Worm (Caenorhabditis elegans) whole organism, L4 larva: ENCODE measurements around the gene T16H12.9.
A peak's percentile ranks its signal among the peaks of the same experiment; 100 is the strongest.

Experiments
- F10B5.3 ChIP-seq: sonication (generic microtip); optimal IDR thresholded peaks from 2 replicates; lab custom pipeline; 2016; ENCODE audit warnings: mild to moderate bottlenecking, missing genetic modification characterization, missing compliant biosample characterization
- F26F4.8 ChIP-seq: fragments of 200-800 bp; sonication (Bioruptor generic); conservative IDR thresholded peaks from 2 replicates; pipeline ENCODE4 v1.3.6; 2022; ENCODE audit warnings: missing genetic modification characterization, missing compliant biosample characterization
- F44E2.7 ChIP-seq: fragments of 200-800 bp; sonication (Bioruptor generic); IDR thresholded peaks from 2 replicates; pipeline ENCODE4 v2.1.2; 2022; ENCODE audit warnings: missing genetic modification characterization, missing compliant biosample characterization
- ZK337.2 ChIP-seq: fragments of 200-800 bp; sonication (Bioruptor generic); IDR thresholded peaks from 2 replicates; pipeline ENCODE4 v1.3.6; 2022; ENCODE audit warnings: missing genetic modification reagents, missing genetic modification characterization, missing compliant biosample characterization
- ama-1 ChIP-seq: fragments of 150-350 bp; optimal IDR thresholded peaks from 2 replicates; lab custom pipeline; 2014; ENCODE audit warnings: inconsistent platforms, mixed read lengths
- arid-1 ChIP-seq: fragments of 200-800 bp; sonication (Bioruptor generic); conservative IDR thresholded peaks from 2 replicates; pipeline ENCODE4 v1.3.6; 2022; ENCODE audit warnings: missing genetic modification reagents, missing genetic modification characterization, missing compliant biosample characterization
- ceh-20 ChIP-seq: fragments of 200-800 bp; sonication (Bioruptor generic); IDR thresholded peaks from 2 replicates; pipeline ENCODE4 v1.3.6; 2022; ENCODE audit warnings: missing genetic modification reagents, missing genetic modification characterization, missing compliant biosample characterization
- ceh-82 ChIP-seq: sonication (generic microtip); optimal IDR thresholded peaks from 2 replicates; lab custom pipeline; 2017; ENCODE audit warnings: missing biosample characterization, missing genetic modification characterization
- daf-12 ChIP-seq: fragments of 150-350 bp; optimal IDR thresholded peaks from 2 replicates; lab custom pipeline; 2014; ENCODE audit warnings: missing biosample characterization, missing genetic modification reagents, missing genetic modification characterization
- daf-16 ChIP-seq, 3 experiments: sonication (generic microtip); optimal IDR thresholded peaks; 2 replicates each; lab custom pipeline; 2016 to 2017; ENCODE audit warnings: missing genetic modification characterization in 3 of 3, missing genetic modification reagents in 3 of 3, mild to moderate bottlenecking in 2 of 3, missing compliant biosample characterization in 2 of 3, missing biosample characterization in 1 of 3, moderate library complexity in 1 of 3
- dve-1 ChIP-seq: sonication (generic microtip); optimal IDR thresholded peaks from 2 replicates; lab custom pipeline; 2017; ENCODE audit warnings: antibody characterized with exemption, mild to moderate bottlenecking, missing genetic modification characterization, missing compliant biosample characterization; ENCODE audit not compliant: insufficient read depth
- egl-43 ChIP-seq: fragments of 200-800 bp; sonication (Bioruptor generic); IDR thresholded peaks from 2 replicates; pipeline ENCODE4 v1.3.6; 2022; ENCODE audit warnings: missing genetic modification reagents, missing genetic modification characterization, missing compliant biosample characterization
- fkh-10 ChIP-seq: fragments of 150-350 bp; optimal IDR thresholded peaks from 2 replicates; lab custom pipeline; 2014; ENCODE audit warnings: missing biosample characterization, missing genetic modification reagents, missing genetic modification characterization
- fos-1 ChIP-seq: fragments of 150-350 bp; optimal IDR thresholded peaks from 2 replicates; lab custom pipeline; 2014; ENCODE audit warnings: missing biosample characterization, missing genetic modification characterization
- gei-8 ChIP-seq: fragments of 200-800 bp; sonication (Bioruptor generic); optimal IDR thresholded peaks from 2 replicates; lab custom pipeline; 2018; ENCODE audit warnings: mild to moderate bottlenecking, missing genetic modification characterization, missing compliant biosample characterization
- hlh-11 ChIP-seq: fragments of 200-800 bp; sonication (Bioruptor generic); optimal IDR thresholded peaks from 2 replicates; lab custom pipeline; 2018; ENCODE audit warnings: mild to moderate bottlenecking, missing genetic modification characterization, missing compliant biosample characterization
- lim-7 ChIP-seq: fragments of 200-800 bp; sonication (Bioruptor generic); IDR thresholded peaks from 2 replicates; pipeline ENCODE4 v1.3.6; 2022; ENCODE audit warnings: missing genetic modification characterization, missing compliant biosample characterization
- lin-29 ChIP-seq: fragments of 200-800 bp; sonication (Bioruptor generic); IDR thresholded peaks from 2 replicates; pipeline ENCODE4 v1.3.6; 2022; ENCODE audit warnings: missing genetic modification reagents, missing genetic modification characterization, missing compliant biosample characterization
- lin-39 ChIP-seq: fragments of 150-350 bp; optimal IDR thresholded peaks from 2 replicates; lab custom pipeline; 2014; ENCODE audit warnings: missing biosample characterization, missing genetic modification reagents, missing genetic modification characterization
- madf-5 ChIP-seq, 2 experiments: fragments of 200-800 bp; sonication (Bioruptor generic); IDR thresholded peaks; 2 replicates each; pipeline ENCODE4 v1.3.6; 2022; ENCODE audit warnings: missing compliant biosample characterization in 2 of 2, missing genetic modification characterization in 2 of 2
- mdt-29 ChIP-seq: fragments of 200-800 bp; sonication (Bioruptor generic); IDR thresholded peaks from 2 replicates; pipeline ENCODE4 v1.3.6; 2022; ENCODE audit warnings: missing genetic modification reagents, missing genetic modification characterization, missing compliant biosample characterization
- mxl-2 ChIP-seq: fragments of 200-800 bp; sonication (Bioruptor generic); conservative IDR thresholded peaks from 2 replicates; pipeline ENCODE4 v1.3.6; 2022; ENCODE audit warnings: missing genetic modification reagents, missing genetic modification characterization, missing compliant biosample characterization
- nhr-10 ChIP-seq: fragments of 150-350 bp; optimal IDR thresholded peaks from 2 replicates; lab custom pipeline; 2014; ENCODE audit warnings: missing biosample characterization, missing genetic modification characterization
- nhr-102 ChIP-seq: sonication (generic microtip); optimal IDR thresholded peaks from 2 replicates; lab custom pipeline; 2016; ENCODE audit warnings: mild to moderate bottlenecking, missing genetic modification characterization, moderate library complexity, missing compliant biosample characterization
- nhr-11 ChIP-seq: fragments of 150-350 bp; optimal IDR thresholded peaks from 2 replicates; lab custom pipeline; 2014; ENCODE audit warnings: missing biosample characterization, missing genetic modification characterization
- nhr-111 ChIP-seq: fragments of 200-800 bp; sonication (Bioruptor generic); optimal IDR thresholded peaks from 2 replicates; lab custom pipeline; 2018; ENCODE audit warnings: mild to moderate bottlenecking, missing genetic modification characterization, missing compliant biosample characterization
- nhr-237 ChIP-seq: sonication (generic microtip); optimal IDR thresholded peaks from 2 replicates; lab custom pipeline; 2017; ENCODE audit warnings: missing biosample characterization, missing genetic modification characterization
- nhr-28 ChIP-seq: fragments of 150-350 bp; optimal IDR thresholded peaks from 2 replicates; lab custom pipeline; 2014; ENCODE audit warnings: missing biosample characterization, missing genetic modification characterization
- nhr-41 ChIP-seq: fragments of 200-800 bp; sonication (Bioruptor generic); IDR thresholded peaks from 2 replicates; pipeline ENCODE4 v1.3.6; 2022; ENCODE audit warnings: missing genetic modification reagents, missing genetic modification characterization, missing compliant biosample characterization
- nhr-6 ChIP-seq: fragments of 150-350 bp; optimal IDR thresholded peaks from 2 replicates; lab custom pipeline; 2014; ENCODE audit warnings: missing biosample characterization, missing genetic modification characterization
- pha-4 ChIP-seq, 2 experiments: fragments of 150-350 bp in 1 of 2; fragments of 200-800 bp in 1 of 2; sonication (Bioruptor generic) in 1 of 2; IDR thresholded peaks in 1 of 2; optimal IDR thresholded peaks in 1 of 2; 2 replicates each; pipeline versions ENCODE4 v1.3.6 to Lab custom; 2014 to 2022; ENCODE audit warnings: missing genetic modification characterization in 2 of 2, missing genetic modification reagents in 2 of 2, missing biosample characterization in 1 of 2, missing compliant biosample characterization in 1 of 2
- php-3 ChIP-seq: fragments of 200-800 bp; sonication (Bioruptor generic); IDR thresholded peaks from 2 replicates; pipeline ENCODE4 v1.3.6; 2022; ENCODE audit warnings: missing genetic modification reagents, missing genetic modification characterization, missing compliant biosample characterization
- pqm-1 ChIP-seq: sonication (generic microtip); optimal IDR thresholded peaks from 2 replicates; lab custom pipeline; 2017; ENCODE audit warnings: missing biosample characterization, missing genetic modification characterization
- saeg-2 ChIP-seq: fragments of 200-800 bp; sonication (Bioruptor generic); IDR thresholded peaks from 2 replicates; pipeline ENCODE4 v1.3.6; 2022; ENCODE audit warnings: missing genetic modification reagents, missing genetic modification characterization, missing compliant biosample characterization
- snpc-1.2 ChIP-seq: fragments of 200-800 bp; sonication (Bioruptor generic); IDR thresholded peaks from 2 replicates; pipeline ENCODE4 v1.3.6; 2022; ENCODE audit warnings: missing genetic modification reagents, missing genetic modification characterization, missing compliant biosample characterization
- spr-3 ChIP-seq: fragments of 200-800 bp; sonication (Bioruptor generic); optimal IDR thresholded peaks from 2 replicates; lab custom pipeline; 2018; ENCODE audit warnings: mild to moderate bottlenecking, missing genetic modification characterization, missing compliant biosample characterization
- tag-97 ChIP-seq: fragments of 200-800 bp; sonication (Bioruptor generic); IDR thresholded peaks from 2 replicates; pipeline ENCODE4 v1.3.6; 2022; ENCODE audit warnings: missing genetic modification characterization, missing compliant biosample characterization
- unc-39 ChIP-seq: sonication (generic microtip); optimal IDR thresholded peaks from 2 replicates; lab custom pipeline; 2017; ENCODE audit warnings: missing biosample characterization, missing genetic modification characterization
- unc-62 ChIP-seq, 3 experiments: fragments of 150-350 bp in 1 of 3; sonication (generic microtip); optimal IDR thresholded peaks in 2 of 3; peaks in 1 of 3; 1 replicate in 1 of 3; 2 replicates in 2 of 3; lab custom pipeline; 2014 to 2017; ENCODE audit warnings: missing biosample characterization in 3 of 3, missing genetic modification characterization in 3 of 3, missing genetic modification reagents in 3 of 3, missing genotype in 1 of 3
- zag-1 ChIP-seq: fragments of 150-350 bp; optimal IDR thresholded peaks from 2 replicates; lab custom pipeline; 2014; ENCODE audit warnings: missing biosample characterization, missing genetic modification characterization
- zfp-3 ChIP-seq: fragments of 200-800 bp; sonication (Bioruptor generic); conservative IDR thresholded peaks from 2 replicates; pipeline ENCODE4 v1.3.6; 2022; ENCODE audit warnings: missing genetic modification reagents, missing genetic modification characterization, missing compliant biosample characterization
- zip-11 ChIP-seq: fragments of 200-800 bp; sonication (Bioruptor generic); IDR thresholded peaks from 2 replicates; pipeline ENCODE4 v1.3.6; 2022; ENCODE audit warnings: missing genetic modification characterization, missing compliant biosample characterization

Gene T16H12.9

ce11 chrIII:10132495-10133450, 23.7 kb downstream of the T16H12.9 start (continued):
- peak; percentile 75 for TF ChIP-seq pqm-1 (tag; lab: Kevin White, UChicago)
- TF ChIP-seq nhr-41 (GFP tag; lab: Robert Waterston, UW): no peak
- TF ChIP-seq zfp-3: no peak
- no peak for TF ChIP-seq F26F4.8
- TF ChIP-seq spr-3 (GFP tag; lab: Kevin White, UChicago): no peak
- TF ChIP-seq egl-43: no peak
- TF ChIP-seq pha-4 (GFP tag; IDR thresholded peaks at IDR 0.05; lab: Robert Waterston, UW): peak; percentile 72
- no peak for TF ChIP-seq pha-4 (tag; optimal IDR thresholded peaks at IDR 0.05; lab: Kevin White, UChicago)
- no peak for TF ChIP-seq unc-39 (tag; lab: Kevin White, UChicago)
- no peak for TF ChIP-seq fos-1 (tag; lab: Kevin White, UChicago)
- TF ChIP-seq nhr-11 (tag; lab: Kevin White, UChicago): no peak
- no peak for TF ChIP-seq madf-5 (GFP tag; IDR thresholded peaks at IDR 0.05; lab: Robert Waterston, UW)
- TF ChIP-seq ZK337.2: no peak
- no peak for TF ChIP-seq ceh-20 (GFP tag; lab: Robert Waterston, UW)
- TF ChIP-seq nhr-10 (tag; lab: Kevin White, UChicago): no peak
- 0 out of 2 replicates have a peak, but pooled peaks have one; percentile 8 for TF ChIP-seq arid-1 (GFP tag; lab: Robert Waterston, UW)
- no peak for TF ChIP-seq gei-8 (GFP tag; lab: Kevin White, UChicago)
- no peak for TF ChIP-seq zip-11 (GFP tag; lab: Robert Waterston, UW)
- TF ChIP-seq F44E2.7 (GFP tag; lab: Robert Waterston, UW): no peak
- no peak for TF ChIP-seq lin-29 (GFP tag; lab: Robert Waterston, UW)
- TF ChIP-seq nhr-111 (GFP tag; lab: Kevin White, UChicago): no peak
- TF ChIP-seq mxl-2 (GFP tag; lab: Robert Waterston, UW): no peak
- no peak for TF ChIP-seq tag-97 (GFP tag; lab: Robert Waterston, UW)
- TF ChIP-seq mdt-29 (GFP tag; lab: Robert Waterston, UW): no peak
- TF ChIP-seq zag-1 (tag; lab: Kevin White, UChicago): no peak
- no peak for TF ChIP-seq ama-1 (lab: Kevin White, UChicago)
- no peak for TF ChIP-seq snpc-1.2 (GFP tag; lab: Robert Waterston, UW)
- TF ChIP-seq nhr-6 (tag; lab: Kevin White, UChicago): peak; percentile 20
- TF ChIP-seq ceh-82 (tag; lab: Kevin White, UChicago): no peak
- no peak for TF ChIP-seq php-3
- no peak for TF ChIP-seq nhr-237
- no peak for TF ChIP-seq saeg-2 (GFP tag; lab: Robert Waterston, UW)
- no peak for TF ChIP-seq lim-7
- no peak for TF ChIP-seq fkh-10
- no peak for TF ChIP-seq nhr-102
- TF ChIP-seq daf-12 (tag; lab: Kevin White, UChicago): no peak
- no peak for TF ChIP-seq lin-39 (tag; lab: Kevin White, UChicago)

ce11 chrIII:10134517-10134916, 25.4 kb downstream of the T16H12.9 start:
- TF ChIP-seq nhr-28 (tag; lab: Kevin White, UChicago) (peak; percentile 9), unc-62 (GFP tag; optimal IDR thresholded peaks at IDR 0.05 in 1 of 2; lab: Kevin White, UChicago) (peak in 1 of 2 experiments; percentile 3), unc-62 (tag; optimal IDR thresholded peaks at IDR 0.05; lab: Kevin White, UChicago) (no peak), pqm-1 (tag; lab: Kevin White, UChicago) (peak; percentile 43), hlh-11 (tag; lab: Kevin White, UChicago) (peak; percentile 52), F10B5.3 (no peak), php-3 (no peak), daf-16 (GFP tag; optimal IDR thresholded peaks at IDR 0.05; lab: Kevin White, UChicago) (no peak), daf-16 (tag; optimal IDR thresholded peaks at IDR 0.05; lab: Kevin White, UChicago) (peak; percentile 55), dve-1 (tag; lab: Kevin White, UChicago) (peak; percentile 52), nhr-6 (tag; lab: Kevin White, UChicago) (peak; percentile 68), zfp-3 (no peak)
